Worm (Caenorhabditis elegans): ENCODE measurements around the gene Y41C4A.32.

- TF ChIP-seq flt-1 (GFP tag; IDR thresholded peaks at IDR 0.05) (no peak), tbx-11 (GFP tag; IDR thresholded peaks at IDR 0.05) (no peak), tbx-37 (GFP tag; conservative IDR thresholded peaks at IDR 0.05) (no peak), B0310.2 (tag; optimal IDR thresholded peaks at IDR 0.05) (no peak)
Measured at ce11 chrIII:11689303-11689702, 32.2 kb upstream of the Y41C4A.32 start.
